Worm (Caenorhabditis elegans) whole organism, young adult: ENCODE data around the gene mut-14.
A peak's percentile ranks its signal among the peaks of the same experiment; 100 is the strongest.

Experiments used
- B0019.2 ChIP-seq: fragments of 200-800 bp; sonication (Bioruptor generic); conservative IDR thresholded peaks from 2 replicates; pipeline ENCODE4 v1.3.6; 2022; ENCODE audit warnings: missing genetic modification reagents, missing genetic modification characterization, missing compliant biosample characterization
- B0336.3 ChIP-seq: fragments of 200-800 bp; sonication (Bioruptor generic); IDR thresholded peaks from 2 replicates; pipeline ENCODE4 v1.3.6; 2022; ENCODE audit warnings: missing genetic modification characterization, missing compliant biosample characterization
- F23B12.7 ChIP-seq: sonication (generic microtip); optimal IDR thresholded peaks from 2 replicates; lab custom pipeline; 2017; ENCODE audit warnings: missing genetic modification characterization, mild to moderate bottlenecking, missing compliant biosample characterization, antibody characterized with exemption, moderate library complexity; ENCODE audit not compliant: insufficient read depth
- F37B4.10 ChIP-seq: fragments of 200-800 bp; sonication (Bioruptor generic); IDR thresholded peaks from 2 replicates; pipeline ENCODE4 v1.3.6; 2022; ENCODE audit warnings: missing genetic modification characterization, missing compliant biosample characterization
- F57A8.1 ChIP-seq: fragments of 200-800 bp; sonication (Bioruptor generic); optimal IDR thresholded peaks from 2 replicates; lab custom pipeline; 2018; ENCODE audit warnings: mild to moderate bottlenecking, missing genetic modification characterization, moderate library complexity, missing compliant biosample characterization
- T26A5.8 ChIP-seq: sonication (generic microtip); optimal IDR thresholded peaks from 2 replicates; lab custom pipeline; 2016; ENCODE audit warnings: missing genetic modification characterization, missing compliant biosample characterization
- Y56A3A.18 ChIP-seq: fragments of 200-800 bp; sonication (Bioruptor generic); IDR thresholded peaks from 2 replicates; pipeline ENCODE4 v1.3.6; 2022; ENCODE audit warnings: missing genetic modification reagents, missing genetic modification characterization, missing compliant biosample characterization
- athp-1 ChIP-seq: sonication (generic microtip); optimal IDR thresholded peaks from 2 replicates; lab custom pipeline; 2017; ENCODE audit warnings: mild to moderate bottlenecking, missing genetic modification characterization, missing compliant biosample characterization
- ceh-100 ChIP-seq: fragments of 200-800 bp; sonication (Bioruptor generic); IDR thresholded peaks from 2 replicates; pipeline ENCODE4 v1.3.6; 2022; ENCODE audit warnings: missing genetic modification reagents, missing genetic modification characterization, missing compliant biosample characterization
- dox-1 ChIP-seq: fragments of 200-800 bp; sonication (Bioruptor generic); IDR thresholded peaks from 2 replicates; pipeline ENCODE4 v1.3.6; 2022; ENCODE audit warnings: missing genetic modification reagents, missing genetic modification characterization, missing compliant biosample characterization
- egrh-3 ChIP-seq: fragments of 200-800 bp; sonication (Bioruptor generic); IDR thresholded peaks from 2 replicates; pipeline ENCODE4 v1.3.6; 2022; ENCODE audit warnings: missing genetic modification reagents, missing genetic modification characterization, missing compliant biosample characterization
- fkh-3 ChIP-seq: sonication (generic microtip); optimal IDR thresholded peaks from 2 replicates; lab custom pipeline; 2016; ENCODE audit warnings: mild to moderate bottlenecking, missing genetic modification characterization, missing compliant biosample characterization
- hmg-1.2 ChIP-seq: fragments of 200-800 bp; sonication (Bioruptor generic); IDR thresholded peaks from 2 replicates; pipeline ENCODE4 v1.3.6; 2022; ENCODE audit warnings: missing genetic modification reagents, missing genetic modification characterization, missing compliant biosample characterization
- let-607 ChIP-seq, 2 experiments: fragments of 200-800 bp in 1 of 2; sonication (Bioruptor generic) in 1 of 2; sonication (generic microtip) in 1 of 2; optimal IDR thresholded peaks; 2 replicates each; lab custom pipeline; 2016 to 2018; ENCODE audit warnings: mild to moderate bottlenecking in 2 of 2, missing compliant biosample characterization in 2 of 2, missing genetic modification characterization in 2 of 2, moderate library complexity in 2 of 2, missing genotype in 1 of 2
- lir-1 ChIP-seq: fragments of 200-800 bp; sonication (Bioruptor generic); conservative IDR thresholded peaks from 2 replicates; pipeline ENCODE4 v1.3.6; 2022; ENCODE audit warnings: missing genetic modification reagents, missing genetic modification characterization, missing compliant biosample characterization
- madf-10 ChIP-seq: sonication (generic microtip); optimal IDR thresholded peaks from 2 replicates; lab custom pipeline; 2016; ENCODE audit warnings: mild to moderate bottlenecking, missing genetic modification characterization, missing compliant biosample characterization
- madf-6 ChIP-seq: fragments of 200-800 bp; sonication (Bioruptor generic); IDR thresholded peaks from 2 replicates; pipeline ENCODE4 v1.3.6; 2022; ENCODE audit warnings: missing genetic modification reagents, missing genetic modification characterization, missing compliant biosample characterization
- mcd-1 ChIP-seq: fragments of 200-800 bp; sonication (Bioruptor generic); IDR thresholded peaks from 2 replicates; pipeline ENCODE4 v1.3.6; 2022; ENCODE audit warnings: missing genetic modification reagents, missing genetic modification characterization, missing compliant biosample characterization
- nfyb-1 ChIP-seq: fragments of 200-800 bp; sonication (Bioruptor generic); IDR thresholded peaks from 2 replicates; pipeline ENCODE4 v1.3.6; 2022; ENCODE audit warnings: missing genetic modification reagents, missing genetic modification characterization, missing compliant biosample characterization
- nhr-80 ChIP-seq: sonication (generic microtip); optimal IDR thresholded peaks from 2 replicates; lab custom pipeline; 2016; ENCODE audit warnings: missing genetic modification characterization, missing compliant biosample characterization
- pha-4 ChIP-seq: fragments of 150-350 bp; sonication (generic microtip); optimal IDR thresholded peaks from 2 replicates; lab custom pipeline; 2014; ENCODE audit warnings: missing biosample characterization, missing genetic modification reagents, missing genetic modification characterization
- rcor-1 ChIP-seq: fragments of 200-800 bp; sonication (Bioruptor generic); IDR thresholded peaks from 2 replicates; pipeline ENCODE4 v1.3.6; 2022; ENCODE audit warnings: missing genetic modification reagents, missing genetic modification characterization, missing compliant biosample characterization
- snpc-4 ChIP-seq, 5 experiments: fragments of 150-350 bp in 1 of 5; sonication (generic microtip) in 4 of 5; optimal IDR thresholded peaks; 2 replicates each; lab custom pipeline; 2014 to 2018; ENCODE audit warnings: missing genetic modification characterization in 5 of 5, missing biosample characterization in 3 of 5, antibody characterized with exemption in 2 of 5, mild to moderate bottlenecking in 2 of 5, missing compliant biosample characterization in 2 of 5, missing genotype in 2 of 5, moderate library complexity in 2 of 5, missing genetic modification reagents in 1 of 5
- somi-1 ChIP-seq: fragments of 200-800 bp; sonication (Bioruptor generic); optimal IDR thresholded peaks from 2 replicates; lab custom pipeline; 2018; ENCODE audit warnings: mild to moderate bottlenecking, missing genetic modification characterization, missing compliant biosample characterization
- tbp1 ChIP-seq: fragments of 200-800 bp; sonication (Bioruptor generic); optimal IDR thresholded peaks from 2 replicates; lab custom pipeline; 2018; ENCODE audit warnings: mild to moderate bottlenecking, missing genetic modification characterization, missing compliant biosample characterization
- unc-62 ChIP-seq: fragments of 150-350 bp; optimal IDR thresholded peaks from 2 replicates; lab custom pipeline; 2014; ENCODE audit warnings: missing biosample characterization, missing genetic modification reagents, missing genetic modification characterization
- ztf-22 ChIP-seq: fragments of 200-800 bp; sonication (Bioruptor generic); optimal IDR thresholded peaks from 2 replicates; lab custom pipeline; 2018; ENCODE audit warnings: mild to moderate bottlenecking, missing genetic modification characterization, moderate library complexity, missing compliant biosample characterization
- ztf-25 ChIP-seq: fragments of 200-800 bp; sonication (Bioruptor generic); IDR thresholded peaks from 2 replicates; pipeline ENCODE4 v1.3.6; 2022; ENCODE audit warnings: missing genetic modification reagents, missing genetic modification characterization, missing compliant biosample characterization
- ztf-26 ChIP-seq: sonication (generic microtip); optimal IDR thresholded peaks from 2 replicates; lab custom pipeline; 2017; ENCODE audit warnings: missing genetic modification characterization, missing compliant biosample characterization

mut-14 gene

ce11 chrV:5697581-5697980 lies 37.1 kb upstream of the mut-14 start:
- TF ChIP-seq madf-6 (GFP tag; lab: Robert Waterston, UW) (no peak), F37B4.10 (no peak), somi-1 (GFP tag; lab: Kevin White, UChicago) (peak; percentile 57)
- TF ChIP-seq, all 124 proteins: peak for 1

ce11 chrV:5696177-5696576 lies 35.7 kb upstream of the mut-14 start:
- no peak for TF ChIP-seq let-607 (tag; optimal IDR thresholded peaks at IDR 0.05; lab: Kevin White, UChicago)
- no peak for TF ChIP-seq T26A5.8 (tag; lab: Kevin White, UChicago)
- no peak for TF ChIP-seq ztf-25
- no peak for TF ChIP-seq tbp1 (GFP tag; lab: Kevin White, UChicago)
- no peak for TF ChIP-seq rcor-1 (GFP tag; lab: Robert Waterston, UW)
- no peak for TF ChIP-seq athp-1 (tag; lab: Kevin White, UChicago)
- TF ChIP-seq pha-4 (tag; lab: Kevin White, UChicago) = no peak
- no peak for TF ChIP-seq B0019.2 (GFP tag; lab: Robert Waterston, UW)
- no peak for TF ChIP-seq hmg-1.2 (GFP tag; lab: Robert Waterston, UW)
- no peak for TF ChIP-seq lir-1 (GFP tag; lab: Robert Waterston, UW)
- no peak for TF ChIP-seq nfyb-1 (GFP tag; lab: Robert Waterston, UW)
- no peak for TF ChIP-seq ceh-100 (GFP tag; lab: Robert Waterston, UW)
- TF ChIP-seq snpc-4 (GFP tag; optimal IDR thresholded peaks at IDR 0.05; lab: Kevin White, UChicago) = no peak
- TF ChIP-seq snpc-4 (tag; optimal IDR thresholded peaks at IDR 0.05; lab: Kevin White, UChicago) = no peak
- TF ChIP-seq dox-1 (GFP tag; lab: Robert Waterston, UW) = no peak

- TF ChIP-seq ztf-26 (peak; percentile 13), nhr-80 (tag; lab: Kevin White, UChicago) (peak; percentile 23), F23B12.7 (tag; lab: Kevin White, UChicago) (no peak)
- TF ChIP-seq, all 124 proteins: peak for 2
Measured at ce11 chrV:5695635-5696034, 35.1 kb upstream of the mut-14 start.

ce11 chrV:5693595-5693994 lies 33.1 kb upstream of the mut-14 start:
- TF ChIP-seq F57A8.1 (GFP tag; lab: Kevin White, UChicago) (no peak), ztf-22 (GFP tag; lab: Kevin White, UChicago) (no peak), mcd-1 (GFP tag; lab: Robert Waterston, UW) (no peak), madf-10 (tag; lab: Kevin White, UChicago) (no peak), ztf-25 (no peak), F23B12.7 (tag; lab: Kevin White, UChicago) (no peak), B0336.3 (GFP tag; lab: Robert Waterston, UW) (no peak), Y56A3A.18 (no peak)

- TF ChIP-seq unc-62 = no peak
- TF ChIP-seq egrh-3 (GFP tag; lab: Robert Waterston, UW) = no peak
- no peak for TF ChIP-seq F57A8.1 (GFP tag; lab: Kevin White, UChicago)
- no peak for TF ChIP-seq fkh-3
- no peak for TF ChIP-seq ztf-22 (GFP tag; lab: Kevin White, UChicago)
Measured at ce11 chrV:5691665-5692407, 31.3 kb upstream of the mut-14 start, which contains the start of gene F25B4.8. TSS of gene F25B4.8 (minus strand) at chrV:5691715.
